Fruit fly (Drosophila melanogaster): ENCODE results near the gene CG5877.

The CG5877 gene

dm6 chrX:15319290-15319689 is 26.5 kb downstream of the CG5877 start, which contains the start of gene Top1 (continued):
- peak; percentile 89 for TF ChIP-seq CG15514 (GFP tag; optimal IDR thresholded peaks at IDR 0.05)
- no peak for TF ChIP-seq CG4854 (GFP tag; optimal IDR thresholded peaks at IDR 0.05)
- no peak for TF ChIP-seq ab (GFP tag; optimal IDR thresholded peaks at IDR 0.05)
- no peak for TF ChIP-seq CG1602 (GFP tag; optimal IDR thresholded peaks at IDR 0.05)
- 0 out of 2 replicates have a peak, but pooled peaks have one; percentile 12 for TF ChIP-seq rib (GFP tag; IDR thresholded peaks at IDR 0.05)
- no peak for TF ChIP-seq Blimp-1 (GFP tag; optimal IDR thresholded peaks at IDR 0.05)
- TF ChIP-seq CG2199 (GFP tag; IDR thresholded peaks at IDR 0.05) = 0 out of 3 replicates have a peak, but pooled peaks have one; percentile 44
- peak; percentile 91 for TF ChIP-seq CG2129 (GFP tag; IDR thresholded peaks at IDR 0.05; ENCODE audit: partially characterized antibody)
- TF ChIP-seq zfh2 (GFP tag; optimal IDR thresholded peaks at IDR 0.05) = no peak
- peak; percentile 46 for TF ChIP-seq CG2120 (GFP tag; optimal IDR thresholded peaks at IDR 0.05)
- no peak for TF ChIP-seq Kr (GFP tag; optimal IDR thresholded peaks at IDR 0.05)
- no peak for TF ChIP-seq B-H1 (GFP tag; IDR thresholded peaks at IDR 0.05)
- peak; percentile 56 for TF ChIP-seq HmgZ (tag; optimal IDR thresholded peaks at IDR 0.05)
- no peak for TF ChIP-seq CG12236 (GFP tag; optimal IDR thresholded peaks at IDR 0.05)
- TF ChIP-seq Sry-β (GFP tag; optimal IDR thresholded peaks at IDR 0.05) = peak; percentile 25
- peak; percentile 21 for TF ChIP-seq CG11504 (tag; optimal IDR thresholded peaks at IDR 0.05)
- no peak for TF ChIP-seq Ptx1 (GFP tag; IDR thresholded peaks at IDR 0.05)
- TF ChIP-seq CG11723 (GFP tag; optimal IDR thresholded peaks at IDR 0.05) = no peak
- no peak for TF ChIP-seq CG11560 (tag; IDR thresholded peaks at IDR 0.05)
- TF ChIP-seq Dbx (GFP tag; IDR thresholded peaks at IDR 0.05) = peak; percentile 68; the same call in 2 of the 3 replicates
- no peak for TF ChIP-seq HLH54F (GFP tag; optimal IDR thresholded peaks at IDR 0.05)
- TF ChIP-seq BtbVII (GFP tag; optimal IDR thresholded peaks at IDR 0.05) = no peak
- peak in 1 of 3 experiments; percentile 2 for TF ChIP-seq Stat92E (GFP tag; optimal IDR thresholded peaks at IDR 0.05)
- peak; percentile 71 for TF ChIP-seq Rfx (GFP tag; IDR thresholded peaks at IDR 0.05)
- peak; percentile 12 for TF ChIP-seq CG12942 (GFP tag; optimal IDR thresholded peaks at IDR 0.05)
- peak; percentile 94 for TF ChIP-seq knrl (GFP tag; IDR thresholded peaks at IDR 0.05; ENCODE audit: partially characterized antibody)
- peak; percentile 93 for TF ChIP-seq BEAF-32 (GFP tag; optimal IDR thresholded peaks at IDR 0.05)
- TF ChIP-seq CkIIα-i1 (GFP tag; IDR thresholded peaks at IDR 0.05) = no peak
- no peak for TF ChIP-seq tio (GFP tag; optimal IDR thresholded peaks at IDR 0.05)
- peak; percentile 16 for TF ChIP-seq Lhr (GFP tag; optimal IDR thresholded peaks at IDR 0.05)
- TF ChIP-seq Mes4 (GFP tag; optimal IDR thresholded peaks at IDR 0.05) = no peak
- TF ChIP-seq CG16813 (GFP tag; IDR thresholded peaks at IDR 0.05; ENCODE audit: partially characterized antibody) = peak; percentile 97
- TF ChIP-seq inv (GFP tag; IDR thresholded peaks at IDR 0.05; ENCODE audit: partially characterized antibody) = peak; percentile 94
- no peak for TF ChIP-seq Rx (GFP tag; IDR thresholded peaks at IDR 0.05)
- TF ChIP-seq jigr1 (GFP tag; IDR thresholded peaks at IDR 0.05) = no peak
- no peak for TF ChIP-seq CG18764 (GFP tag; optimal IDR thresholded peaks at IDR 0.05)
- peak; percentile 17 for TF ChIP-seq CG13624 (GFP tag; optimal IDR thresholded peaks at IDR 0.05)
- no peak for TF ChIP-seq shn (GFP tag; optimal IDR thresholded peaks at IDR 0.05)
- TF ChIP-seq sc (optimal IDR thresholded peaks at IDR 0.05) = no peak
- no peak for TF ChIP-seq sc (GFP tag; optimal IDR thresholded peaks at IDR 0.05)
- peak; percentile 66 for TF ChIP-seq CG9932 (GFP tag; IDR thresholded peaks at IDR 0.05)
- no peak for TF ChIP-seq CG7745 (tag; optimal IDR thresholded peaks at IDR 0.05)
- TF ChIP-seq tna (GFP tag; IDR thresholded peaks at IDR 0.05; ENCODE audit: partially characterized antibody) = peak; percentile 95
- no peak for TF ChIP-seq dmrt99B (tag; optimal IDR thresholded peaks at IDR 0.05)
- TF ChIP-seq CG3163 (GFP tag; optimal IDR thresholded peaks at IDR 0.05) = no peak
- no peak for TF ChIP-seq CG13296 (GFP tag; optimal IDR thresholded peaks at IDR 0.05)
- TF ChIP-seq HHEX (GFP tag; optimal IDR thresholded peaks at IDR 0.05) = no peak
- TF ChIP-seq org-1 (GFP tag; optimal IDR thresholded peaks at IDR 0.05) = no peak
- TF ChIP-seq CG3065 (GFP tag; optimal IDR thresholded peaks at IDR 0.05) = no peak
- TF ChIP-seq lilli (GFP tag; optimal IDR thresholded peaks at IDR 0.05) = peak; percentile 38
- no peak for TF ChIP-seq Dfd (GFP tag; optimal IDR thresholded peaks at IDR 0.05)

All from whole organism, embryonic.